Fruit fly (Drosophila melanogaster) whole organism, embryonic: Measurements from ENCODE around the gene Rpn9.

Experiments used
- Awh ChIP-seq: fragments of 200-800 bp; sonication (Bioruptor generic); IDR thresholded peaks from 2 replicates; pipeline ENCODE4, ENCODE4 v1.3.6; 2022; ENCODE audit warnings: missing biosample characterization, missing genetic modification characterization
- B-H2 ChIP-seq: fragments of 200-800 bp; sonication (Bioruptor generic); optimal IDR thresholded peaks from 2 replicates; lab custom pipeline; 2018; ENCODE audit warnings: missing biosample characterization, mild to moderate bottlenecking, missing genetic modification characterization
- CG10147 ChIP-seq: fragments of 200-800 bp; sonication (Bioruptor generic); optimal IDR thresholded peaks from 2 replicates; lab custom pipeline; 2019; ENCODE audit warnings: missing biosample characterization, mild to moderate bottlenecking, missing genetic modification characterization, moderate library complexity
- CG11247 ChIP-seq: fragments of 200-800 bp; sonication (Bioruptor generic); IDR thresholded peaks from 2 replicates; pipeline ENCODE4 v1.3.6; 2022; ENCODE audit warnings: missing biosample characterization, missing genetic modification characterization
- CG11695 ChIP-seq: fragments of 200-800 bp; sonication (Bioruptor generic); IDR thresholded peaks from 3 replicates; pipeline ENCODE4 v1.3.6; 2022; ENCODE audit warnings: missing biosample characterization, missing genetic modification characterization
- CG12236 ChIP-seq: fragments of 200-800 bp; sonication (Bioruptor generic); optimal IDR thresholded peaks from 2 replicates; lab custom pipeline; 2016; ENCODE audit warnings: missing biosample characterization, missing genetic modification characterization
- CG12659 ChIP-seq: fragments of 200-800 bp; sonication (Bioruptor generic); optimal IDR thresholded peaks from 3 replicates; lab custom pipeline; 2017; ENCODE audit warnings: mild to moderate bottlenecking, missing biosample characterization, missing genetic modification reagents, missing genetic modification characterization
- CG12942 ChIP-seq: fragments of 200-800 bp; sonication (Bioruptor generic); optimal IDR thresholded peaks from 3 replicates; lab custom pipeline; 2016; ENCODE audit warnings: missing biosample characterization, missing genetic modification characterization
- CG14965 ChIP-seq: fragments of 200-800 bp; sonication (Bioruptor generic); optimal IDR thresholded peaks from 2 replicates; lab custom pipeline; 2016; ENCODE audit warnings: missing biosample characterization, missing genetic modification characterization, borderline replicate concordance
- CG15601 ChIP-seq: fragments of 200-800 bp; sonication (Bioruptor generic); optimal IDR thresholded peaks from 3 replicates; lab custom pipeline; 2019; ENCODE audit warnings: missing biosample characterization, mild to moderate bottlenecking, missing genetic modification characterization, moderate library complexity
- CG1603 ChIP-seq: fragments of 200-800 bp; sonication (Bioruptor generic); optimal IDR thresholded peaks from 2 replicates; lab custom pipeline; 2019; ENCODE audit warnings: missing biosample characterization, mild to moderate bottlenecking, missing genetic modification characterization, moderate library complexity
- CG16813 ChIP-seq: fragments of 200-800 bp; sonication (Bioruptor generic); IDR thresholded peaks from 3 replicates; pipeline ENCODE4 v1.3.6; 2022; ENCODE audit warnings: missing biosample characterization, missing genetic modification characterization; ENCODE audit not compliant: partially characterized antibody
- CG17186 ChIP-seq: fragments of 200-800 bp; sonication (Bioruptor generic); optimal IDR thresholded peaks from 3 replicates; lab custom pipeline; 2017; ENCODE audit warnings: missing biosample characterization, missing genetic modification reagents, missing genetic modification characterization
- CG30403 ChIP-seq: fragments of 200-800 bp; sonication (Bioruptor generic); optimal IDR thresholded peaks from 3 replicates; lab custom pipeline; 2016; ENCODE audit warnings: missing biosample characterization, missing genetic modification characterization
- CG31441 ChIP-seq: fragments of 200-800 bp; sonication (Bioruptor generic); IDR thresholded peaks from 2 replicates; pipeline ENCODE4 v1.3.6; 2022; ENCODE audit warnings: missing biosample characterization, missing genetic modification characterization
- CG3838 ChIP-seq: fragments of 200-800 bp; sonication (Bioruptor generic); optimal IDR thresholded peaks from 3 replicates; lab custom pipeline; 2016; ENCODE audit warnings: missing biosample characterization, missing genetic modification characterization
- CG3995 ChIP-seq: fragments of 200-800 bp; sonication (Bioruptor generic); optimal IDR thresholded peaks from 3 replicates; lab custom pipeline; 2016; ENCODE audit warnings: missing biosample characterization, missing genetic modification characterization
- CG6813 ChIP-seq: fragments of 200-800 bp; sonication (Bioruptor generic); optimal IDR thresholded peaks from 2 replicates; lab custom pipeline; 2017; ENCODE audit warnings: missing biosample characterization, missing genetic modification characterization, mild to moderate bottlenecking, moderate library complexity, missing genetic modification reagents
- CG7839 ChIP-seq: fragments of 200-800 bp; sonication (Bioruptor generic); optimal IDR thresholded peaks from 3 replicates; lab custom pipeline; 2018; ENCODE audit warnings: missing biosample characterization, mild to moderate bottlenecking, missing genetic modification characterization, moderate library complexity
- CG8290 ChIP-seq, 3 experiments: fragments of 200-800 bp; sonication (Bioruptor generic); optimal IDR thresholded peaks; 2 replicates each; lab custom pipeline; 2016 to 2019; ENCODE audit warnings: missing biosample characterization in 3 of 3, missing genetic modification characterization in 3 of 3, mild to moderate bottlenecking in 2 of 3, moderate library complexity in 1 of 3
- CG9817 ChIP-seq: fragments of 200-800 bp; sonication (Bioruptor generic); optimal IDR thresholded peaks from 2 replicates; lab custom pipeline; 2018; ENCODE audit warnings: missing biosample characterization, mild to moderate bottlenecking, missing genetic modification characterization, moderate library complexity
- CG9932 ChIP-seq: fragments of 200-800 bp; sonication (Bioruptor generic); IDR thresholded peaks from 2 replicates; pipeline ENCODE4 v1.3.6; 2022; ENCODE audit warnings: missing biosample characterization, missing genetic modification characterization
- Camta ChIP-seq: fragments of 200-800 bp; sonication (Bioruptor generic); optimal IDR thresholded peaks from 2 replicates; lab custom pipeline; 2016; ENCODE audit warnings: missing biosample characterization, missing genetic modification characterization
- D19A ChIP-seq: fragments of 200-800 bp; optimal IDR thresholded peaks from 3 replicates; lab custom pipeline; 2019; ENCODE audit warnings: missing biosample characterization, mild to moderate bottlenecking, missing genetic modification characterization, moderate library complexity
- D19B ChIP-seq: fragments of 200-800 bp; sonication (Bioruptor generic); optimal IDR thresholded peaks from 2 replicates; lab custom pipeline; 2017; ENCODE audit warnings: missing biosample characterization, mild to moderate bottlenecking, missing genetic modification characterization
- Gug ChIP-seq: fragments of 200-800 bp; sonication (Bioruptor generic); IDR thresholded peaks from 4 replicates; pipeline ENCODE4 v1.3.6; 2022; ENCODE audit warnings: missing biosample characterization, missing genetic modification characterization
- HLH3B ChIP-seq: fragments of 200-800 bp; sonication (Bioruptor generic); IDR thresholded peaks from 2 replicates; pipeline ENCODE4 v1.3.6; 2022; ENCODE audit warnings: missing biosample characterization, missing genetic modification characterization
- Meics ChIP-seq: fragments of 200-800 bp; sonication (Bioruptor generic); optimal IDR thresholded peaks from 2 replicates; lab custom pipeline; 2017; ENCODE audit warnings: missing biosample characterization, mild to moderate bottlenecking, missing genetic modification characterization
- NK7.1 ChIP-seq: fragments of 200-800 bp; sonication (Bioruptor generic); optimal IDR thresholded peaks from 3 replicates; lab custom pipeline; 2016; ENCODE audit warnings: missing biosample characterization, missing genetic modification characterization
- PHDP ChIP-seq: fragments of 200-800 bp; sonication (Bioruptor generic); optimal IDR thresholded peaks from 3 replicates; lab custom pipeline; 2018; ENCODE audit warnings: missing biosample characterization, mild to moderate bottlenecking, missing genetic modification characterization, moderate library complexity
- Pdp1 ChIP-seq, 2 experiments: fragments of 200-800 bp; sonication (Bioruptor generic); optimal IDR thresholded peaks; 3 replicates each; lab custom pipeline; 2016; ENCODE audit warnings: missing biosample characterization in 2 of 2, missing genetic modification characterization in 2 of 2, mild to moderate bottlenecking in 1 of 2, moderate library complexity in 1 of 2
- Six4 ChIP-seq: fragments of 200-800 bp; sonication (Bioruptor generic); optimal IDR thresholded peaks from 2 replicates; lab custom pipeline; 2016; ENCODE audit warnings: missing biosample characterization, missing genetic modification characterization
- Spps ChIP-seq: fragments of 200-800 bp; sonication (Bioruptor generic); optimal IDR thresholded peaks from 2 replicates; lab custom pipeline; 2018; ENCODE audit warnings: missing biosample characterization, mild to moderate bottlenecking, missing genetic modification characterization
- Vsx1 ChIP-seq: fragments of 200-800 bp; sonication (Bioruptor generic); optimal IDR thresholded peaks from 2 replicates; lab custom pipeline; 2017; ENCODE audit warnings: missing biosample characterization, mild to moderate bottlenecking, missing genetic modification characterization, missing genetic modification reagents
- abd-A ChIP-seq: fragments of 200-800 bp; sonication (Bioruptor generic); optimal IDR thresholded peaks from 3 replicates; lab custom pipeline; 2019; ENCODE audit warnings: missing biosample characterization, mild to moderate bottlenecking, missing genetic modification characterization, moderate library complexity
- chm ChIP-seq: fragments of 200-800 bp; sonication (Bioruptor generic); IDR thresholded peaks from 2 replicates; pipeline ENCODE4 v1.3.6; 2022; ENCODE audit warnings: missing biosample characterization, missing genetic modification characterization
- dimm ChIP-seq: fragments of 200-800 bp; sonication (Bioruptor generic); IDR thresholded peaks from 2 replicates; pipeline ENCODE4 v1.3.6; 2022; ENCODE audit warnings: missing biosample characterization, missing genetic modification characterization
- ewg ChIP-seq: fragments of 200-800 bp; sonication (Bioruptor generic); optimal IDR thresholded peaks from 3 replicates; lab custom pipeline; 2017; ENCODE audit warnings: mild to moderate bottlenecking, missing biosample characterization, missing genetic modification reagents, missing genetic modification characterization
- eyg ChIP-seq: fragments of 200-800 bp; sonication (Bioruptor generic); optimal IDR thresholded peaks from 3 replicates; lab custom pipeline; 2016; ENCODE audit warnings: missing biosample characterization, missing genetic modification characterization
- gfzf ChIP-seq: fragments of 200-800 bp; sonication (Bioruptor generic); optimal IDR thresholded peaks from 2 replicates; lab custom pipeline; 2016; ENCODE audit warnings: missing biosample characterization, mild to moderate bottlenecking, missing genetic modification characterization, moderate library complexity
- gt ChIP-seq: fragments of 200-800 bp; sonication (Bioruptor generic); IDR thresholded peaks from 2 replicates; pipeline ENCODE4 v1.3.6; 2022; ENCODE audit warnings: missing biosample characterization, missing genetic modification characterization
- ind ChIP-seq: fragments of 200-800 bp; sonication (Bioruptor generic); optimal IDR thresholded peaks from 3 replicates; lab custom pipeline; 2016; ENCODE audit warnings: missing biosample characterization, missing genetic modification characterization
- jing ChIP-seq: fragments of 200-800 bp; sonication (Bioruptor generic); optimal IDR thresholded peaks from 2 replicates; lab custom pipeline; 2018; ENCODE audit warnings: missing biosample characterization, mild to moderate bottlenecking, missing genetic modification characterization
- mam ChIP-seq: fragments of 200-800 bp; sonication (Bioruptor generic); optimal IDR thresholded peaks from 3 replicates; lab custom pipeline; 2016; ENCODE audit warnings: missing biosample characterization, missing genetic modification characterization
- odd ChIP-seq: fragments of 200-800 bp; sonication (Bioruptor generic); optimal IDR thresholded peaks from 2 replicates; lab custom pipeline; 2017; ENCODE audit warnings: missing biosample characterization, mild to moderate bottlenecking, missing genetic modification characterization
- phol ChIP-seq: fragments of 200-800 bp; sonication (Bioruptor generic); optimal IDR thresholded peaks from 3 replicates; lab custom pipeline; 2018; ENCODE audit warnings: missing biosample characterization, mild to moderate bottlenecking, missing genetic modification characterization, moderate library complexity
- pzg ChIP-seq: fragments of 200-800 bp; sonication (Bioruptor generic); optimal IDR thresholded peaks from 3 replicates; lab custom pipeline; 2018; ENCODE audit warnings: missing biosample characterization, mild to moderate bottlenecking, missing genetic modification characterization, moderate library complexity
- repo ChIP-seq: fragments of 200-800 bp; sonication (Bioruptor generic); optimal IDR thresholded peaks from 2 replicates; lab custom pipeline; 2016; ENCODE audit warnings: missing biosample characterization, missing genetic modification characterization
- sd ChIP-seq: fragments of 200-800 bp; sonication (Bioruptor generic); optimal IDR thresholded peaks from 3 replicates; lab custom pipeline; 2018; ENCODE audit warnings: missing biosample characterization, mild to moderate bottlenecking, missing genetic modification characterization, moderate library complexity
- tap ChIP-seq: fragments of 200-800 bp; optimal IDR thresholded peaks from 3 replicates; lab custom pipeline; 2019; ENCODE audit warnings: missing biosample characterization, mild to moderate bottlenecking, missing genetic modification characterization, moderate library complexity

Gene Rpn9

DNA sequence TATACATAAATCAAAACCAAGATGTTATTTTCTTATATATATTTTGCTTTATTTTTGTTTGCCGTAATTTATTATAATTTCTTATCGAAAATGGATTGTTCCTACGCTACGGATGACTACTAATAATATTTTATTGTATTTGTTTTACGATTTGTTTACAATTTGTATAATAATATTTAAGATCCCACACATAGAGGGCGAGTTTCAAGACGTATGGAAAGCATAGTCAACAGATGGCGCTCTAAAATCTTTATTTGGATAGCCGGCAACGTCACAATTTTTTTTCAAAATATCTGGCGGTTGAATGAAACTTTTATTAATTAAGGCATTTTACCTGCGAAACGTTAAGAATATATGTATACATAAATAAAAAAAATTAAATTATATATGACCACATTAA is 11.3 kb downstream of the Rpn9 start (continued):
- TF ChIP-seq tap (tag; lab: Kevin White, UChicago) (peak; percentile 22), abd-A (tag; lab: Kevin White, UChicago) (peak; percentile 63), sd (tag; lab: Kevin White, UChicago) (peak; percentile 21), D19A (tag; lab: Kevin White, UChicago) (peak; percentile 51), dimm (no peak), CG7839 (tag; lab: Kevin White, UChicago) (peak; percentile 35), CG12659 (GFP tag; lab: Kevin White, UChicago) (peak; percentile 61), CG11695 (GFP tag; lab: Robert Waterston, UW) (no peak), PHDP (peak; percentile 64), Camta (GFP tag; lab: Kevin White, UChicago) (no peak), phol (peak; percentile 15), Meics (peak; percentile 35), eyg (GFP tag; lab: Kevin White, UChicago) (no peak), CG9932 (GFP tag; lab: Robert Waterston, UW) (peak; percentile 50), mam (GFP tag; lab: Kevin White, UChicago) (peak; percentile 19), CG8290 (GFP tag; optimal IDR thresholded peaks at IDR 0.05; lab: Kevin White, UChicago) (peak; percentile 6), CG8290 (tag; optimal IDR thresholded peaks at IDR 0.05; lab: Kevin White, UChicago) (peak in 1 of 2 experiments; percentile 46), CG31441 (0 out of 2 replicates have a peak, but pooled peaks have one; percentile 13), CG1603 (peak; percentile 47), Spps (no peak), Gug (no peak), CG3995 (GFP tag; lab: Kevin White, UChicago) (peak; percentile 25), D19B (GFP tag; lab: Kevin White, UChicago) (no peak), pzg (peak; percentile 20), NK7.1 (GFP tag; lab: Kevin White, UChicago) (no peak), CG9817 (tag; lab: Kevin White, UChicago) (peak; percentile 56), HLH3B (GFP tag; lab: Robert Waterston, UW) (no peak), B-H2 (GFP tag; lab: Kevin White, UChicago) (peak; percentile 72), ind (GFP tag; lab: Kevin White, UChicago) (peak; percentile 21), CG12942 (GFP tag; lab: Kevin White, UChicago) (no peak), Vsx1 (GFP tag; lab: Kevin White, UChicago) (no peak), CG15601 (tag; lab: Kevin White, UChicago) (peak; percentile 52), chm (GFP tag; lab: Robert Waterston, UW) (no peak)

DNA sequence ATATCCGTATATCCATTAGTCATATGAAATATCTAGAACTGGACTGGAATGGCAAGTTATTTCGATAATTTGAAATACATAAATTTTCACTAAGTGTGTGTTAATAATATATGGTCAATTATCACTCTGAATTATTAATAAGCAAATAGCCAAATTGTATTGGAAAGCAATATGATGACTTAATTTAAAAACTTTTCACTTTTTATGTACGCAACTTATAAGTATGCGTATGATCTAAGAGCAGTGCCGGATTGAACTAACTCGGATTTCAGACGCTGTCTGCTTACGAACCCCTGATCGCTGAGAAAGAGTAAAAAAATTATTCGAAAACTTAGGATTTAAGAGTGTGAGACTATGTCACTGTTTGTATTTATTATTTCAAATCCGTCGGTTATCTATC is 11.7 kb downstream of the Rpn9 start, which contains the start of gene CG10232:
Gene CG10232, minus strand, starts transcription at position 101 of the 400 bp plus-strand sequence.
- TF ChIP-seq CG6813 (GFP tag; lab: Kevin White, UChicago) (no peak), CG16813 (GFP tag; lab: Robert Waterston, UW) (no peak), CG17186 (no peak), jing (GFP tag; lab: Kevin White, UChicago) (no peak), CG14965 (no peak), Pdp1 (GFP tag; optimal IDR thresholded peaks at IDR 0.05; lab: Kevin White, UChicago) (no peak), repo (GFP tag; lab: Kevin White, UChicago) (no peak), CG11247 (GFP tag; lab: Robert Waterston, UW) (no peak), CG30403 (no peak), CG12236 (GFP tag; lab: Kevin White, UChicago) (no peak), Awh (GFP tag; lab: Robert Waterston, UW) (no peak), Meics (no peak), gt (GFP tag; lab: Robert Waterston, UW) (no peak), gfzf (no peak), Six4 (GFP tag; lab: Kevin White, UChicago) (no peak), odd (GFP tag; lab: Kevin White, UChicago) (no peak), ewg (GFP tag; lab: Kevin White, UChicago) (no peak), CG10147 (GFP tag; lab: Kevin White, UChicago) (no peak), CG3838 (GFP tag; lab: Kevin White, UChicago) (no peak)
